Worm (Caenorhabditis elegans): Measurements from ENCODE around the gene srj-50.

The srj-50 gene

ce11 chrV:2813856-2814255, 18.9 kb upstream of the srj-50 start, which contains the start of gene F54E2.9:
Gene F54E2.9, minus strand, starts transcription at chrV:2813987.
- TF ChIP-seq ama-1 (optimal IDR thresholded peaks at IDR 0.05) = no peak
- TF ChIP-seq nhr-67 (tag; optimal IDR thresholded peaks at IDR 0.05) = no peak
- TF ChIP-seq nhr-11 (tag; optimal IDR thresholded peaks at IDR 0.05) = no peak
- TF ChIP-seq snpc-4 (tag; optimal IDR thresholded peaks at IDR 0.05) = no peak
- no peak for TF ChIP-seq nhr-23 (tag; optimal IDR thresholded peaks at IDR 0.05)
- no peak for TF ChIP-seq pqm-1 (tag; optimal IDR thresholded peaks at IDR 0.05)
- TF ChIP-seq nhr-43 (tag; optimal IDR thresholded peaks at IDR 0.05; ENCODE audit: poor library complexity, severe bottlenecking) = no peak
- no peak for TF ChIP-seq fos-1 (tag; optimal IDR thresholded peaks at IDR 0.05)
- TF ChIP-seq egl-27 (tag; optimal IDR thresholded peaks at IDR 0.05) = no peak
- no peak for TF ChIP-seq mdl-1 (tag; optimal IDR thresholded peaks at IDR 0.05)
- TF ChIP-seq zag-1 (tag; optimal IDR thresholded peaks at IDR 0.05) = no peak
- no peak for TF ChIP-seq hmg-11 (tag; optimal IDR thresholded peaks at IDR 0.05)
- no peak for TF ChIP-seq tbx-2 (tag; optimal IDR thresholded peaks at IDR 0.05)
- no peak for TF ChIP-seq mml-1 (tag; optimal IDR thresholded peaks at IDR 0.05)
- no peak for TF ChIP-seq jun-1 (tag; optimal IDR thresholded peaks at IDR 0.05)
- TF ChIP-seq daf-12 (tag; optimal IDR thresholded peaks at IDR 0.05) = no peak

ce11 chrV:2815956-2816355, 16.8 kb upstream of the srj-50 start, which contains the start of gene F54E2.5:
Gene F54E2.5, minus strand, starts transcription at chrV:2816056.
- no peak for TF ChIP-seq ceh-16 (tag; optimal IDR thresholded peaks at IDR 0.05)
- TF ChIP-seq elt-3 (tag; optimal IDR thresholded peaks at IDR 0.05) = no peak
- no peak for TF ChIP-seq ceh-28 (tag; optimal IDR thresholded peaks at IDR 0.05)
- TF ChIP-seq fkh-2 (tag; optimal IDR thresholded peaks at IDR 0.05) = no peak
- no peak for TF ChIP-seq egl-27 (tag; optimal IDR thresholded peaks at IDR 0.05)
- no peak for TF ChIP-seq ZK546.5 (tag; optimal IDR thresholded peaks at IDR 0.05)

- no peak for TF ChIP-seq ama-1 (optimal IDR thresholded peaks at IDR 0.05)
- no peak for TF ChIP-seq lin-39 (tag; optimal IDR thresholded peaks at IDR 0.05)
- TF ChIP-seq lsy-12 (tag; optimal IDR thresholded peaks at IDR 0.05) = no peak
- no peak for TF ChIP-seq fkh-10 (GFP tag; optimal IDR thresholded peaks at IDR 0.05)
- no peak for TF ChIP-seq sea-2 (GFP tag; optimal IDR thresholded peaks at IDR 0.05)
- TF ChIP-seq skn-1 (tag; optimal IDR thresholded peaks at IDR 0.05) = no peak
- no peak for TF ChIP-seq unc-39 (tag; optimal IDR thresholded peaks at IDR 0.05)
- no peak for TF ChIP-seq snpc-4 (tag; optimal IDR thresholded peaks at IDR 0.05)
- no peak for TF ChIP-seq elt-3 (tag; optimal IDR thresholded peaks at IDR 0.05)
- TF ChIP-seq ceh-82 (tag; optimal IDR thresholded peaks at IDR 0.05) = no peak
- TF ChIP-seq nhr-11 (tag; optimal IDR thresholded peaks at IDR 0.05) = no peak
- no peak for TF ChIP-seq ceh-28 (tag; optimal IDR thresholded peaks at IDR 0.05)
- TF ChIP-seq nhr-76 (tag; optimal IDR thresholded peaks at IDR 0.05) = no peak
- TF ChIP-seq aly-2 (tag; optimal IDR thresholded peaks at IDR 0.05) = no peak
- no peak for TF ChIP-seq nhr-28 (tag; optimal IDR thresholded peaks at IDR 0.05)
- no peak for TF ChIP-seq zag-1 (tag; optimal IDR thresholded peaks at IDR 0.05)
- no peak for TF ChIP-seq fkh-2 (tag; optimal IDR thresholded peaks at IDR 0.05)
- TF ChIP-seq nhr-12 (tag; optimal IDR thresholded peaks at IDR 0.05) = no peak
These were observed 14.6 kb upstream of the srj-50 start, which contains the start of gene srt-34 for ce11 chrV:2818117-2818516. Gene srt-34, minus strand, starts transcription at chrV:2818217.

ce11 chrV:2821618-2822272, 11.0 kb upstream of the srj-50 start, which contains the start of gene srh-36:
Gene srh-36, minus strand, starts transcription at chrV:2821668.
- TF ChIP-seq nfya-1 (tag; optimal IDR thresholded peaks at IDR 0.05; ENCODE audit: insufficient read depth) = peak; percentile 46
- no peak for TF ChIP-seq ceh-16 (tag; optimal IDR thresholded peaks at IDR 0.05)
- TF ChIP-seq ceh-9 (tag; optimal IDR thresholded peaks at IDR 0.05) = no peak

ce11 chrV:2825978-2826377, 6.8 kb upstream of the srj-50 start:
- TF ChIP-seq fkh-10 (GFP tag; optimal IDR thresholded peaks at IDR 0.05) = no peak
- TF ChIP-seq egl-27 (tag; optimal IDR thresholded peaks at IDR 0.05) = no peak
- TF ChIP-seq nhr-43 (tag; optimal IDR thresholded peaks at IDR 0.05; ENCODE audit: poor library complexity, severe bottlenecking) = no peak

Measured in whole organism, L3 larva.